Fruit fly (Drosophila melanogaster) whole organism: ENCODE data around the gene Pdh.

Experiments used
- CG8478 ChIP-seq: fragments of >200 bp; optimal IDR thresholded peaks from 2 replicates; lab custom pipeline; 2018; ENCODE audit warnings: inconsistent platforms
- Dll ChIP-seq: fragments of >200 bp; optimal IDR thresholded peaks from 2 replicates; lab custom pipeline; 2017
- EcR ChIP-seq, 2 experiments: fragments of >200 bp; optimal IDR thresholded peaks; 2 replicates each; lab custom pipeline; 2017; ENCODE audit warnings: missing biosample characterization in 2 of 2, missing genetic modification characterization in 2 of 2, missing genetic modification reagents in 2 of 2
- pan ChIP-seq: fragments of >200 bp; optimal IDR thresholded peaks from 2 replicates; lab custom pipeline; 2017
- psq ChIP-seq: fragments of >200 bp; optimal IDR thresholded peaks from 2 replicates; lab custom pipeline; 2017
- usp ChIP-seq: fragments of >200 bp; optimal IDR thresholded peaks from 2 replicates; lab custom pipeline; 2017; ENCODE audit warnings: missing biosample characterization, missing genetic modification characterization, mixed read lengths

The Pdh gene

dm6 chr3L:16361200-16361815 lies 7.2 kb upstream of the Pdh start:
- no peak for TF ChIP-seq pan (lab: Kevin White, UChicago)
- no peak for TF ChIP-seq EcR (GFP tag; optimal IDR thresholded peaks at IDR 0.05; lab: Kevin White, UChicago)
- no peak for TF ChIP-seq usp

DNA sequence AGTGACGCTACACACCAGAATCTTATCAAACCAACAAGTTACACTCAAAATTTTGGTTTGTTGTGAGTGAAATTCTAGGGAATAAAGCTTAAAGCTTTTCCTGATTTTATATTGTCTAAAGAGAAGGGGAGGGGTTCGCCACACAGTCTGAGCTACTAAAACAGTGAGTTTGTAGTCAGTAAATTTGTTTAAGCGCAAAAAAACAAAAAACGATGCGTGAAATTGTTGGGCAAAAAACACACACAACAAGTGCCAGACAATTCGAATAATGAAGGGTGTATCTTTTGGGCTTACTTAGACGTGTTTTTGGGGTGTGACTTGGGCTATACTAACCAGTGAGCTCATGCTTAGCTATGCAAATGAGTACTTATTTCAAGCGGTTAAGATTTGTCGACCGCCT lies 5.7 kb upstream of the Pdh start:
- no peak for TF ChIP-seq CG8478 (lab: Kevin White, UChicago)
- no peak for TF ChIP-seq Dll
- no peak for TF ChIP-seq usp
- no peak for TF ChIP-seq EcR (GFP tag; optimal IDR thresholded peaks at IDR 0.05; lab: Kevin White, UChicago)
- no peak for TF ChIP-seq pan (lab: Kevin White, UChicago)
- TF ChIP-seq psq (lab: Kevin White, UChicago), result no peak

- TF ChIP-seq EcR (GFP tag; optimal IDR thresholded peaks at IDR 0.05; lab: Kevin White, UChicago) (no peak), psq (lab: Kevin White, UChicago) (no peak), CG8478 (lab: Kevin White, UChicago) (no peak), usp (no peak), Dll (no peak), pan (lab: Kevin White, UChicago) (no peak)
Observed at dm6 chr3L:16359219-16359748, 5.2 kb upstream of the Pdh start, which contains the start of gene ringer. Gene ringer, minus strand, starts transcription at chr3L:16359428.

DNA sequence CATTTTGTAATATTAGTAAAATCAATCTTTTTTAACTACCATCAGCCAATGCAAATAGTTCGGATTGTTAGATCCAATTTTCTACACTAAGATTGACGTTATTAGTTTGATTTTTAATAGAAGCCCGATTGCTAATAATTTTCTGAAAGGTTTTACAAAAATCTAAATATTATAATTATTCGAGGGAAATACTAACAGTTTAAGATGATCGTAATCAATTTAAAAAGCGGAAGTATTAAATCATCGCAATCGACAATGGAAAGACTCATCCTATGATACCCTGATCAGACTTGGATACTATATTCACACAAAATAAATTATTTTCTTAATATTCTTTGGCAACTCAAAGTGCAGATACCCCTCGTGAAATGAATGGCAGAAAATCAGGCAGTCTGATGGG lies 3.8 kb upstream of the Pdh start:
- no peak for TF ChIP-seq Dll
- TF ChIP-seq CG8478 (lab: Kevin White, UChicago), result no peak
- TF ChIP-seq pan (lab: Kevin White, UChicago), result no peak

DNA sequence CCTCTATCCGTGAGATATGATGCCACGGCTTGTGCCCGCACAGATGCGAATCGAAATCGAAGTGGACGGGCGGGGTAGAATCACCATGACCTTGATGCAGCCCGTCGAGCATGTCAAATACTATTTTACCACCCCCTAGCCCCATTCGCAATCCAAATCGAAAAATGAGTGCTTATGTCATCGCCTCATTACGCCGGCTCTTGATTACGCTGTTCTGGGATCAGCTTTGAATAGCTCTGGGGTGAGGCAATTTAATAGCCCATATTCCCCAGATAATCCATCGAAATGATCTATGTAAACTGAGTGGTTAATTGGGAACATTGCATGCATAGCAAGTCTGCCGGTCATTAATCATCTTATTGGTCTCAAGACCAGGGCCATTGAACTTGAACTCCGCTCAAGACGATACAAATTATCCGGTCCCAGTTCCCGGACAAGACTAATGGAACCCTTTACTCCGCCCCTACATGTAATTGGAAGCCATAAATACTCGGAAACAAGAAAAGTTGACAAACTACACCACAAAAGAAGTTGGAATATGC lies 3.2 kb upstream of the Pdh start:
- no peak for TF ChIP-seq usp
- no peak for TF ChIP-seq CG8478 (lab: Kevin White, UChicago)
- TF ChIP-seq pan (lab: Kevin White, UChicago), result no peak
- peak in 1 of 2 experiments; percentile 64 for TF ChIP-seq EcR (GFP tag; optimal IDR thresholded peaks at IDR 0.05; lab: Kevin White, UChicago)
- no peak for TF ChIP-seq psq (lab: Kevin White, UChicago)
- TF ChIP-seq Dll, result no peak

dm6 chr3L:16356171-16356765 lies 2.2 kb upstream of the Pdh start:
- no peak for TF ChIP-seq Dll
- no peak for TF ChIP-seq pan (lab: Kevin White, UChicago)
- TF ChIP-seq CG8478 (lab: Kevin White, UChicago), result no peak

DNA sequence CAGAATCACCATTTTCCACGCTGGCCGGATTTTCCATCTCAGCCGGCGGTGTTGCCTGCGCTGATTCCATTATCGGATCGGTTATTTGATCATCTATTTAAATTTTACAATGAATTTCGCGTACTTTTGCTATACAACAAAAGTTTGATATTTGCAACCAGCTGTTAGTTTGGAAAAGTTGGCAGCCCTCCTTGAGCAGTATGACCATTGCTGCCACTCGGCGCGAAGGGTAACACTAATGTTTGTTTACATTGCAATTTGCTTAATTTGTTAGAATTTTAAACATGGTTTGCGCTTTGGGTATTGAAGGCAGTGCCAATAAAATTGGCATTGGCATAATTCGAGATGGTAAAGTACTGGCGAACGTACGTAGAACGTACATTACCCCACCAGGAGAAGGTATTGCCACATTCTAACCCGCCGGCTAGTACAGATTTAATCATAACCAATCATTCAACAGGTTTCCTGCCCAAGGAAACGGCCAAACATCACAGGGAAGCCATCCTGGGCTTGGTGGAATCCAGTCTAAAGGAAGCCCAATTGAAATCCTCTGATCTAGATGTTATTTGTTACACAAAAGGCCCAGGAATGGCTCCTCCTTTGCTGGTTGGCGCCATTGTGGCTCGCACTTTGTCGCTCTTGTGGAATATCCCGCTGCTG lies 2.2 kb downstream of the Pdh start, which contains the start of the genes Golgin104 and Tcs3:
Golgin104 (minus strand) TSS at position 182 of the 660 bp plus-strand sequence.
Tcs3 (plus strand) TSS at position 222 of the 660 bp plus-strand sequence.
- TF ChIP-seq usp (no peak), psq (lab: Kevin White, UChicago) (no peak), pan (lab: Kevin White, UChicago) (no peak), CG8478 (lab: Kevin White, UChicago) (no peak), EcR (GFP tag; optimal IDR thresholded peaks at IDR 0.05; lab: Kevin White, UChicago) (no peak), Dll (no peak)

- TF ChIP-seq CG8478 (lab: Kevin White, UChicago) (no peak), pan (lab: Kevin White, UChicago) (no peak), EcR (GFP tag; optimal IDR thresholded peaks at IDR 0.05; lab: Kevin White, UChicago) (no peak), psq (lab: Kevin White, UChicago) (no peak), Dll (no peak), usp (no peak)
Observed at dm6 chr3L:16349686-16350085, 4.4 kb downstream of the Pdh start.

DNA sequence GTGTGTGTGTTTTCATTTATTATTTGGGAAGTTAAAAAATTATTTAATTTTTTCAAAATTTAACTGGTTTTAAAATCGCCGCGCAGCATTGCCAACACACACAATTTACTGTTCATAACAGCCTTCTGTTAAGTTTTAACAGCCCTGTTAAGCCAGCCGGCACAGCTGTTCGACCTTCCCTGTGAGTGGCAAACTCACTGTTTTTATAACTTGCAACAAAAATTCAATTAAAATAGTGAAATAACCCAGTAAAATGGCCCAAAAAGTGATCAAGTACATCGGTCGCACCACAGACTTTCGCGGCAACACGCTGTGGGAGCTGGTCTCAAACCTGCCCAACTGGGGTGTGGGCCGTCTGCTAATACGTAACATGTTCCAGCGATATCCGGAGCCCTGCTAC lies 6.2 kb downstream of the Pdh start, which contains the start of gene mRpS34:
mRpS34 (plus strand) TSS at position 161 of the 400 bp plus-strand sequence.
- no peak for TF ChIP-seq psq (lab: Kevin White, UChicago)
- TF ChIP-seq pan (lab: Kevin White, UChicago), result no peak
- TF ChIP-seq EcR (GFP tag; optimal IDR thresholded peaks at IDR 0.05; lab: Kevin White, UChicago), result no peak
- TF ChIP-seq CG8478 (lab: Kevin White, UChicago), result no peak
- no peak for TF ChIP-seq usp
- TF ChIP-seq Dll, result no peak

- TF ChIP-seq usp (no peak), EcR (GFP tag; optimal IDR thresholded peaks at IDR 0.05; lab: Kevin White, UChicago) (no peak), psq (lab: Kevin White, UChicago) (no peak), pan (lab: Kevin White, UChicago) (no peak), Dll (no peak)
Observed at dm6 chr3L:16346023-16346422, 8.1 kb downstream of the Pdh start, which contains the start of gene CG33257. Gene CG33257, plus strand, starts transcription at chr3L:16346323.

DNA sequence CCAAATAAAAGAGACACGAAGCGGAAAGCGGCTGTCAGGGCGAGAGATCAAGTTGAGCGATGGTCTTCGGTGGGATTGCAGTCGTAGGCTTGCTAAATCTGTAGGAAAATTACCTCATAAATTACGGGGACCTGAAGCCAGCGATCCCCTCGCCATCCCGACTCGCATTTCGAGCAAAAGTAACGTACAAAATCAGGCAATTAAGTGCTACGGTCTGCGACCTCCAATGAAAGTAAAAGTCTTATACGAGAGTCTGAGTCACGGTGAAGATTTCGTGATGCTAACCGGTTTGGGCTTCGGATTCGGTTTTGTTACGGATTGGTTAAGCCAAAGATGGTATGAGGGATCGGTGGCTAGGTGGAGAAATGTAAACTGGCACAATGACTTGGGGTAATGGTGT lies 14.2 kb downstream of the Pdh start:
- TF ChIP-seq pan (lab: Kevin White, UChicago) (no peak), usp (no peak), Dll (no peak), EcR (GFP tag; optimal IDR thresholded peaks at IDR 0.05; lab: Kevin White, UChicago) (no peak), CG8478 (lab: Kevin White, UChicago) (no peak), psq (lab: Kevin White, UChicago) (no peak)

DNA sequence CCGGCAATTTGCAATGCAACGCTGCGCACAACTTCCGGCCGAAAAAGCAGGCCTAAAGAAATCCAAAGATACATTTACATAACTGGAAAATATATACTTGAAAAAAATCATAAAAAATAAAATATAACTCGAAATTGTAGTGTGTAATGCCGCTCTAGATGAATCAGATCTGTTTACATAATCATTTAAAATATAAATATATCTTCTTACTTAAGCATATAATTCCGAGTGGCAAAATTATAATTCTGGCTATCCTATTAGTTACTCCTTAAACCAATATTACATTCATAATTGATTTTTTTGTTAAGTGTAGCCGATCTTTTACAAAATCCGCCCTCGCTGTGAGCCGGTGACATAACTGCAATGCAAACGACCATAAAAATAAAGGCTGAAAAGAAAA lies 14.6 kb downstream of the Pdh start:
- TF ChIP-seq pan (lab: Kevin White, UChicago), result no peak
- no peak for TF ChIP-seq EcR (GFP tag; optimal IDR thresholded peaks at IDR 0.05; lab: Kevin White, UChicago)
- no peak for TF ChIP-seq Dll
- no peak for TF ChIP-seq usp
- TF ChIP-seq psq (lab: Kevin White, UChicago), result no peak
- no peak for TF ChIP-seq CG8478 (lab: Kevin White, UChicago)
